Worm (Caenorhabditis elegans): ENCODE results near the gene T19H5.6.

T19H5.6 gene

ce11 chrII:9436009-9436408 is 34.0 kb downstream of the T19H5.6 start, which contains the start of gene kin-16:
Gene kin-16 (minus strand): TSS chrII:9436109.
- no peak for TF ChIP-seq snpc-3.4 (tag; optimal IDR thresholded peaks at IDR 0.05)
- no peak for TF ChIP-seq ama-1 (optimal IDR thresholded peaks at IDR 0.05)
- no peak for TF ChIP-seq ama-1 (GFP tag; optimal IDR thresholded peaks at IDR 0.05)
- no peak for TF ChIP-seq madf-6 (GFP tag; IDR thresholded peaks at IDR 0.05)
- TF ChIP-seq let-607 (tag; optimal IDR thresholded peaks at IDR 0.05): no peak
- TF ChIP-seq cebp-1 (GFP tag; IDR thresholded peaks at IDR 0.05): no peak
- TF ChIP-seq cebp-1 (tag; optimal IDR thresholded peaks at IDR 0.05): no peak
- TF ChIP-seq madf-3 (GFP tag; IDR thresholded peaks at IDR 0.05): no peak
- TF ChIP-seq tbx-9 (tag; optimal IDR thresholded peaks at IDR 0.05; ENCODE audit: borderline replicate concordance): no peak
- no peak for TF ChIP-seq let-526 (GFP tag; IDR thresholded peaks at IDR 0.05)
- no peak for TF ChIP-seq B0035.1 (tag; optimal IDR thresholded peaks at IDR 0.05)
- TF ChIP-seq ceh-91 (GFP tag; IDR thresholded peaks at IDR 0.05): no peak
- no peak for TF ChIP-seq athp-1 (tag; optimal IDR thresholded peaks at IDR 0.05)

ce11 chrII:9433609-9434008 is 36.4 kb downstream of the T19H5.6 start, which contains the start of gene kin-15:
Gene kin-15 (minus strand): TSS chrII:9433709.
- TF ChIP-seq nfya-2 (GFP tag; IDR thresholded peaks at IDR 0.05): no peak
- no peak for TF ChIP-seq C17E4.6 (GFP tag; IDR thresholded peaks at IDR 0.05)
- no peak for TF ChIP-seq hsf-1 (GFP tag; IDR thresholded peaks at IDR 0.05)
- TF ChIP-seq ztf-18 (tag; optimal IDR thresholded peaks at IDR 0.05): no peak
- no peak for TF ChIP-seq lir-1 (GFP tag; conservative IDR thresholded peaks at IDR 0.05)
- TF ChIP-seq Y95B8A.8 (GFP tag; IDR thresholded peaks at IDR 0.05): no peak

ce11 chrII:9431119-9431518 is 38.9 kb downstream of the T19H5.6 start:
- TF ChIP-seq ztf-3 (GFP tag; optimal IDR thresholded peaks at IDR 0.05): no peak

ce11 chrII:9427644-9428043 is 42.4 kb downstream of the T19H5.6 start, which contains the start of gene M176.5:
Gene M176.5 (minus strand): TSS chrII:9427744.
- TF ChIP-seq egl-44 (GFP tag; IDR thresholded peaks at IDR 0.05): no peak
- no peak for TF ChIP-seq Y95B8A.8 (GFP tag; IDR thresholded peaks at IDR 0.05)
- no peak for TF ChIP-seq sptf-2 (GFP tag; optimal IDR thresholded peaks at IDR 0.05)
- TF ChIP-seq ztf-18 (tag; optimal IDR thresholded peaks at IDR 0.05): no peak
- no peak for TF ChIP-seq cebp-2 (GFP tag; IDR thresholded peaks at IDR 0.05)
- no peak for TF ChIP-seq unc-130 (GFP tag; optimal IDR thresholded peaks at IDR 0.05)
- TF ChIP-seq ccch-3 (GFP tag; optimal IDR thresholded peaks at IDR 0.05): no peak
- TF ChIP-seq dox-1 (GFP tag; IDR thresholded peaks at IDR 0.05): no peak
- TF ChIP-seq aptf-3 (GFP tag; IDR thresholded peaks at IDR 0.05): no peak
- TF ChIP-seq madf-3 (GFP tag; IDR thresholded peaks at IDR 0.05): no peak
- no peak for TF ChIP-seq F23B12.7 (tag; optimal IDR thresholded peaks at IDR 0.05; ENCODE audit: insufficient read depth)
- TF ChIP-seq ets-4 (GFP tag; optimal IDR thresholded peaks at IDR 0.05): no peak
- no peak for TF ChIP-seq nfyb-1 (GFP tag; IDR thresholded peaks at IDR 0.05)
- TF ChIP-seq ztf-22 (GFP tag; optimal IDR thresholded peaks at IDR 0.05): no peak
- no peak for TF ChIP-seq F49E8.2 (tag; optimal IDR thresholded peaks at IDR 0.05; ENCODE audit: insufficient read depth)

ce11 chrII:9426076-9426475 is 43.9 kb downstream of the T19H5.6 start, which contains the start of gene M176.10:
Gene M176.10 (minus strand): TSS chrII:9426176.
- TF ChIP-seq attf-6 (GFP tag; IDR thresholded peaks at IDR 0.05): no peak
- no peak for TF ChIP-seq die-1 (tag; optimal IDR thresholded peaks at IDR 0.05)

Measured in whole organism, young adult.